Worm (Caenorhabditis elegans): ENCODE data around the gene coh-4.

Gene coh-4

DNA sequence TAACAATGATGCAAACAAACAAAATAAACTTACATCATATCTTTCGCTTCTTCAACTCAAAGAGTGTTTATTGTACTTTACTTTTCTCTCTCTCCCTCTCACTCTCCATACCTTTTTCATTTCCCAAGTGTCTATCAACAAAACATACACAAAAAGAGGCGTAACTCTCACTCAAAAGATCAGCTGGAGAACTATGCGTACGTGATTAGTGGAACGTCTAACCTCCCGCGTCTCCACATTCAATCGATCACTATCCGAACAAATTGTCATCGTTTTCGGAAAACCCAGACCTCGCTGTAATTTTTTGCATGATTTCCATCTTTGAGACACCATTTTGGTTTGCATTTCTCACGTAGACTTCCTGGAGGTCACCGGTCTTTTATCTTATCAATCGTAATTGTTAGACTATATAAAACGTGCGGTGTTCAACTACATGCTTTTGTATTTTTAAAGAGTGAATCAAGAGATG lies 43.9 kb downstream of the coh-4 start, which contains the start of gene nhr-57:
Gene nhr-57 (plus strand): TSS at position 419 of the 469 bp plus-strand sequence.
- TF ChIP-seq lsy-27 (tag; optimal IDR thresholded peaks at IDR 0.05; ENCODE audit: borderline replicate concordance, insufficient read depth), result no peak
- no peak for TF ChIP-seq Y53G8AR.9 (GFP tag; conservative IDR thresholded peaks at IDR 0.05)
- TF ChIP-seq sea-2 (GFP tag; IDR thresholded peaks at IDR 0.05), result no peak
- no peak for TF ChIP-seq Y79H2A.3 (GFP tag; conservative IDR thresholded peaks at IDR 0.05)
- TF ChIP-seq chd-7 (tag; optimal IDR thresholded peaks at IDR 0.05), result peak; percentile 16
- TF ChIP-seq die-1 (tag; optimal IDR thresholded peaks at IDR 0.05), result no peak
- TF ChIP-seq lag-1 (GFP tag; IDR thresholded peaks at IDR 0.05), result no peak
- TF ChIP-seq attf-5 (GFP tag; optimal IDR thresholded peaks at IDR 0.05), result peak; percentile 29
- TF ChIP-seq zim-3 (tag; optimal IDR thresholded peaks at IDR 0.05), result no peak
- peak; percentile 16 for TF ChIP-seq unc-62 (GFP tag; optimal IDR thresholded peaks at IDR 0.05)
- no peak for TF ChIP-seq snpc-4 (GFP tag; optimal IDR thresholded peaks at IDR 0.05)
- peak in 1 of 4 experiments; percentile 2 for TF ChIP-seq snpc-4 (tag; optimal IDR thresholded peaks at IDR 0.05)
- no peak for TF ChIP-seq egrh-3 (GFP tag; IDR thresholded peaks at IDR 0.05)
- TF ChIP-seq T26A5.8 (tag; optimal IDR thresholded peaks at IDR 0.05), result no peak
- TF ChIP-seq lin-54 (GFP tag; optimal IDR thresholded peaks at IDR 0.05), result no peak
- no peak for TF ChIP-seq hlh-26 (GFP tag; conservative IDR thresholded peaks at IDR 0.05)
- TF ChIP-seq attf-6 (GFP tag; IDR thresholded peaks at IDR 0.05), result no peak
- TF ChIP-seq sdz-38 (tag; optimal IDR thresholded peaks at IDR 0.05), result no peak
- TF ChIP-seq unc-130 (GFP tag; optimal IDR thresholded peaks at IDR 0.05), result no peak
- no peak for TF ChIP-seq F49E8.2 (tag; optimal IDR thresholded peaks at IDR 0.05; ENCODE audit: insufficient read depth)
- TF ChIP-seq zfh-2 (GFP tag; conservative IDR thresholded peaks at IDR 0.05), result no peak
- TF ChIP-seq mcd-1 (GFP tag; IDR thresholded peaks at IDR 0.05), result peak; percentile 42
- TF ChIP-seq ztf-22 (GFP tag; optimal IDR thresholded peaks at IDR 0.05), result peak; percentile 35
- TF ChIP-seq ceh-100 (GFP tag; IDR thresholded peaks at IDR 0.05), result no peak
- no peak for TF ChIP-seq nhr-179 (tag; optimal IDR thresholded peaks at IDR 0.05)
- TF ChIP-seq ztf-18 (tag; optimal IDR thresholded peaks at IDR 0.05), result no peak
- TF ChIP-seq atf-7 (tag; optimal IDR thresholded peaks at IDR 0.05), result peak; percentile 60
- TF ChIP-seq lir-1 (GFP tag; conservative IDR thresholded peaks at IDR 0.05), result no peak
- TF ChIP-seq F22D6.2 (tag; optimal IDR thresholded peaks at IDR 0.05), result peak; percentile 50
- TF ChIP-seq ztf-28 (GFP tag; IDR thresholded peaks at IDR 0.05), result no peak
- no peak for TF ChIP-seq madf-3 (GFP tag; IDR thresholded peaks at IDR 0.05)
- peak in 1 of 2 experiments; percentile 44 for TF ChIP-seq let-607 (tag; optimal IDR thresholded peaks at IDR 0.05)
- TF ChIP-seq nhr-90 (tag; optimal IDR thresholded peaks at IDR 0.05), result no peak
- peak; percentile 33 for TF ChIP-seq tbp1 (GFP tag; optimal IDR thresholded peaks at IDR 0.05)
- peak; percentile 83 for TF ChIP-seq nhr-80 (tag; optimal IDR thresholded peaks at IDR 0.05)
- peak; percentile 77 for TF ChIP-seq lin-40 (tag; optimal IDR thresholded peaks at IDR 0.05)
- no peak for TF ChIP-seq madf-6 (GFP tag; IDR thresholded peaks at IDR 0.05)
- no peak for TF ChIP-seq F39B2.1 (GFP tag; IDR thresholded peaks at IDR 0.05)
- no peak for TF ChIP-seq ztf-3 (GFP tag; optimal IDR thresholded peaks at IDR 0.05)
- TF ChIP-seq Y67H2A.10 (GFP tag; conservative IDR thresholded peaks at IDR 0.05), result no peak
- TF ChIP-seq pha-4 (tag; optimal IDR thresholded peaks at IDR 0.05), result peak; percentile 79
- TF ChIP-seq sptf-2 (GFP tag; optimal IDR thresholded peaks at IDR 0.05), result no peak
- TF ChIP-seq cebp-1 (GFP tag; IDR thresholded peaks at IDR 0.05), result no peak
- TF ChIP-seq cebp-1 (tag; optimal IDR thresholded peaks at IDR 0.05), result peak; percentile 73
- peak; percentile 74 for TF ChIP-seq B0336.3 (GFP tag; IDR thresholded peaks at IDR 0.05)
- peak; percentile 51 for TF ChIP-seq somi-1 (GFP tag; optimal IDR thresholded peaks at IDR 0.05)
- TF ChIP-seq egl-18 (GFP tag; IDR thresholded peaks at IDR 0.05), result no peak
- no peak for TF ChIP-seq T07F8.4 (tag; optimal IDR thresholded peaks at IDR 0.05)
- no peak for TF ChIP-seq F55B11.4 (tag; optimal IDR thresholded peaks at IDR 0.05; ENCODE audit: borderline replicate concordance, insufficient read depth)

All from whole organism, young adult.